Fruit fly (Drosophila melanogaster): ENCODE data around the gene CG3557.
A peak's percentile ranks its signal among the peaks of the same experiment; 100 is the strongest.

Gene CG3557

dm6 chr2L:2433494-2434054 lies 48.0 kb upstream of the CG3557 start (continued):
- no peak for TF ChIP-seq CG7928 (GFP tag; optimal IDR thresholded peaks at IDR 0.05)
- TF ChIP-seq CG15514 (GFP tag; optimal IDR thresholded peaks at IDR 0.05): peak; percentile 20
- peak; percentile 83 for TF ChIP-seq PHDP (tag; optimal IDR thresholded peaks at IDR 0.05)
- TF ChIP-seq vnd (GFP tag; IDR thresholded peaks at IDR 0.05; ENCODE audit: partially characterized antibody): no peak
- peak; percentile 81 for TF ChIP-seq CG2678 (tag; optimal IDR thresholded peaks at IDR 0.05)
- no peak for TF ChIP-seq gsb (GFP tag; IDR thresholded peaks at IDR 0.05)
- TF ChIP-seq Nf-YB (GFP tag; optimal IDR thresholded peaks at IDR 0.05): peak; percentile 38
- TF ChIP-seq CG6765 (GFP tag; optimal IDR thresholded peaks at IDR 0.05): no peak
- TF ChIP-seq CG6654 (GFP tag; optimal IDR thresholded peaks at IDR 0.05): peak; percentile 43
- no peak for TF ChIP-seq CG14860 (GFP tag; IDR thresholded peaks at IDR 0.05; ENCODE audit: partially characterized antibody)
- TF ChIP-seq ATbp (GFP tag; optimal IDR thresholded peaks at IDR 0.05): peak; percentile 93
- no peak for TF ChIP-seq Hey (tag; optimal IDR thresholded peaks at IDR 0.05)
- no peak for TF ChIP-seq tll (GFP tag; optimal IDR thresholded peaks at IDR 0.05)
- peak; percentile 55 for TF ChIP-seq CG3163 (GFP tag; optimal IDR thresholded peaks at IDR 0.05)
- TF ChIP-seq emc (GFP tag; optimal IDR thresholded peaks at IDR 0.05): no peak
- peak; percentile 75 for TF ChIP-seq dati (GFP tag; IDR thresholded peaks at IDR 0.05)
- TF ChIP-seq CG10462 (GFP tag; optimal IDR thresholded peaks at IDR 0.05): peak; percentile 60
- TF ChIP-seq Neu2 (GFP tag; optimal IDR thresholded peaks at IDR 0.05; ENCODE audit: borderline replicate concordance): no peak
- TF ChIP-seq Ada2b (GFP tag; IDR thresholded peaks at IDR 0.05): peak; percentile 88
- peak; percentile 67 for TF ChIP-seq twi (tag; optimal IDR thresholded peaks at IDR 0.05)
- no peak for TF ChIP-seq Adf1 (GFP tag; IDR thresholded peaks at IDR 0.05)
- peak; percentile 48 to 89 for TF ChIP-seq Hr51 (GFP tag; optimal IDR thresholded peaks at IDR 0.05)
- TF ChIP-seq HHEX (GFP tag; optimal IDR thresholded peaks at IDR 0.05): peak; percentile 57
- TF ChIP-seq CG11456 (GFP tag; IDR thresholded peaks at IDR 0.05): peak; percentile 80
- peak in 1 of 2 experiments; percentile 34 for TF ChIP-seq crp (GFP tag; optimal IDR thresholded peaks at IDR 0.05)
- TF ChIP-seq insv (GFP tag; optimal IDR thresholded peaks at IDR 0.05): no peak
- TF ChIP-seq sisA (GFP tag; IDR thresholded peaks at IDR 0.05): peak; percentile 92
- TF ChIP-seq toy (GFP tag; IDR thresholded peaks at IDR 0.05): peak; percentile 54
- TF ChIP-seq CG6175 (GFP tag; IDR thresholded peaks at IDR 0.05): no peak
- TF ChIP-seq jigr1 (GFP tag; IDR thresholded peaks at IDR 0.05): peak; percentile 68; the same call in 2 of the 3 replicates
- TF ChIP-seq Fer2 (tag; optimal IDR thresholded peaks at IDR 0.05): peak; percentile 24
- TF ChIP-seq D (optimal IDR thresholded peaks at IDR 0.05): no peak
- peak; percentile 73 for TF ChIP-seq D (GFP tag; optimal IDR thresholded peaks at IDR 0.05)
- TF ChIP-seq CoRest (tag; optimal IDR thresholded peaks at IDR 0.05): peak; percentile 89
- peak; percentile 76 for TF ChIP-seq sim (GFP tag; IDR thresholded peaks at IDR 0.05)
- peak; percentile 55 for TF ChIP-seq HmgZ (tag; optimal IDR thresholded peaks at IDR 0.05)
- TF ChIP-seq fd3F (GFP tag; optimal IDR thresholded peaks at IDR 0.05): peak; percentile 69
- TF ChIP-seq CG12071 (GFP tag; optimal IDR thresholded peaks at IDR 0.05): peak; percentile 69
- TF ChIP-seq CG6854 (GFP tag; optimal IDR thresholded peaks at IDR 0.05): peak; percentile 34
- peak; percentile 44 for TF ChIP-seq Meics (GFP tag; optimal IDR thresholded peaks at IDR 0.05)
- TF ChIP-seq ara (GFP tag; IDR thresholded peaks at IDR 0.05): peak; percentile 78; the same call in 1 of the 2 replicates
- TF ChIP-seq Atf-2 (GFP tag; optimal IDR thresholded peaks at IDR 0.05): peak; percentile 77
- no peak for TF ChIP-seq CG7987 (GFP tag; optimal IDR thresholded peaks at IDR 0.05)
- peak; percentile 53 for TF ChIP-seq NC2α (GFP tag; optimal IDR thresholded peaks at IDR 0.05)
- peak; percentile 21; the same call in 1 of the 2 replicates for TF ChIP-seq cas (GFP tag; IDR thresholded peaks at IDR 0.05)
- peak; percentile 78 for TF ChIP-seq slp2 (GFP tag; optimal IDR thresholded peaks at IDR 0.05)
- no peak for TF ChIP-seq pfk (GFP tag; optimal IDR thresholded peaks at IDR 0.05)
- peak; percentile 75 for TF ChIP-seq CG7372 (GFP tag; IDR thresholded peaks at IDR 0.05)
- TF ChIP-seq CG6689 (GFP tag; IDR thresholded peaks at IDR 0.05): peak; percentile 86

Measured in whole organism, embryonic.